Worm (Caenorhabditis elegans) whole organism, early embryonic: ENCODE data around the gene iff-2.

ENCODE experiments used
- B0310.2 ChIP-seq: sonication (generic microtip); optimal IDR thresholded peaks from 2 replicates; lab custom pipeline; 2016; ENCODE audit warnings: mild to moderate bottlenecking, missing genetic modification characterization, missing compliant biosample characterization
- F13C5.2 ChIP-seq: sonication (generic microtip); optimal IDR thresholded peaks from 2 replicates; lab custom pipeline; 2017; ENCODE audit warnings: mild to moderate bottlenecking, missing genetic modification characterization, inconsistent platforms, missing compliant biosample characterization
- aly-1 ChIP-seq: sonication (generic microtip); optimal IDR thresholded peaks from 2 replicates; lab custom pipeline; 2016; ENCODE audit warnings: missing genetic modification characterization, missing compliant biosample characterization
- ama-1 ChIP-seq: fragments of 150-350 bp; optimal IDR thresholded peaks from 2 replicates; lab custom pipeline; 2014
- ceh-13 ChIP-seq: fragments of 200-800 bp; sonication (Bioruptor generic); optimal IDR thresholded peaks from 2 replicates; lab custom pipeline; 2018; ENCODE audit warnings: mild to moderate bottlenecking, missing genetic modification characterization, missing compliant biosample characterization
- ceh-36 ChIP-seq: sonication (generic microtip); optimal IDR thresholded peaks from 2 replicates; lab custom pipeline; 2016; ENCODE audit warnings: missing genetic modification characterization, inconsistent platforms, missing compliant biosample characterization
- ets-7 ChIP-seq: sonication (generic microtip); optimal IDR thresholded peaks from 2 replicates; lab custom pipeline; 2016; ENCODE audit warnings: missing genotype, missing genetic modification characterization, missing compliant biosample characterization
- flt-1 ChIP-seq: fragments of 200-800 bp; sonication (Bioruptor generic); IDR thresholded peaks from 2 replicates; pipeline ENCODE4 v1.3.6; 2022; ENCODE audit warnings: missing genetic modification characterization, missing compliant biosample characterization
- hmbx-1 ChIP-seq: sonication (generic microtip); optimal IDR thresholded peaks from 2 replicates; lab custom pipeline; 2016; ENCODE audit warnings: mild to moderate bottlenecking, missing genetic modification characterization, missing compliant biosample characterization
- hmg-4 ChIP-seq: fragments of 200-800 bp; sonication (Bioruptor generic); optimal IDR thresholded peaks from 2 replicates; lab custom pipeline; 2018; ENCODE audit warnings: mild to moderate bottlenecking, missing genetic modification characterization, missing compliant biosample characterization
- hnd-1 ChIP-seq: sonication (generic microtip); optimal IDR thresholded peaks from 2 replicates; lab custom pipeline; 2016; ENCODE audit warnings: missing genetic modification characterization, missing compliant biosample characterization
- pes-1 ChIP-seq: fragments of 200-800 bp; sonication (Bioruptor generic); IDR thresholded peaks from 2 replicates; pipeline ENCODE4 v1.3.6; 2022; ENCODE audit warnings: missing genetic modification reagents, missing genetic modification characterization, missing compliant biosample characterization
- scrt-1 ChIP-seq: fragments of 200-800 bp; sonication (Bioruptor generic); IDR thresholded peaks from 2 replicates; pipeline ENCODE4 v1.3.6; 2022; ENCODE audit warnings: missing genetic modification characterization, missing compliant biosample characterization
- sea-1 ChIP-seq: fragments of 200-800 bp; sonication (Bioruptor generic); conservative IDR thresholded peaks from 2 replicates; pipeline ENCODE4 v1.3.6; 2022; ENCODE audit warnings: missing genetic modification characterization, missing compliant biosample characterization
- tbx-11 ChIP-seq: fragments of 200-800 bp; sonication (Bioruptor generic); IDR thresholded peaks from 2 replicates; pipeline ENCODE4 v1.3.6; 2022; ENCODE audit warnings: missing genetic modification characterization, missing compliant biosample characterization
- tbx-37 ChIP-seq: fragments of 200-800 bp; sonication (Bioruptor generic); conservative IDR thresholded peaks from 2 replicates; pipeline ENCODE4 v1.3.6; 2022; ENCODE audit warnings: missing genetic modification reagents, missing genetic modification characterization, missing compliant biosample characterization
- tra-4 ChIP-seq: sonication (generic microtip); optimal IDR thresholded peaks from 2 replicates; lab custom pipeline; 2017; ENCODE audit warnings: missing genetic modification characterization, missing compliant biosample characterization

iff-2 gene

ce11 chrII:8516783-8517182 is 44.4 kb downstream of the iff-2 start, which contains the start of gene rnh-2:
TSS of gene rnh-2 (plus strand) at chrII:8517150.
- TF ChIP-seq sea-1 (no peak), tbx-37 (GFP tag; lab: Robert Waterston, UW) (peak; percentile 46; the same call in 1 of the 2 replicates), flt-1 (GFP tag; lab: Robert Waterston, UW) (0 out of 2 replicates have a peak, but pooled peaks have one; percentile 31), F13C5.2 (tag; lab: Kevin White, UChicago) (peak; percentile 5), hmbx-1 (tag; lab: Kevin White, UChicago) (no peak)

- no peak for TF ChIP-seq tra-4 (tag; lab: Kevin White, UChicago)
- TF ChIP-seq hnd-1 (tag; lab: Kevin White, UChicago): no peak
- TF ChIP-seq tbx-37 (GFP tag; lab: Robert Waterston, UW): no peak
- no peak for TF ChIP-seq scrt-1 (GFP tag; lab: Robert Waterston, UW)
- TF ChIP-seq F13C5.2 (tag; lab: Kevin White, UChicago): no peak
- TF ChIP-seq ama-1: no peak
- no peak for TF ChIP-seq sea-1
- no peak for TF ChIP-seq tbx-11 (GFP tag; lab: Robert Waterston, UW)
- TF ChIP-seq ets-7 (tag; lab: Kevin White, UChicago): no peak
- TF ChIP-seq flt-1 (GFP tag; lab: Robert Waterston, UW): no peak
- TF ChIP-seq ceh-13 (GFP tag; lab: Kevin White, UChicago): no peak
- no peak for TF ChIP-seq ceh-36 (tag; lab: Kevin White, UChicago)
- TF ChIP-seq pes-1 (GFP tag; lab: Robert Waterston, UW): no peak
- no peak for TF ChIP-seq hmg-4
- no peak for TF ChIP-seq B0310.2
- TF ChIP-seq aly-1 (tag; lab: Kevin White, UChicago): no peak
Observed at ce11 chrII:8515521-8515920, 45.6 kb downstream of the iff-2 start.

- no peak for TF ChIP-seq hmbx-1 (tag; lab: Kevin White, UChicago)
- TF ChIP-seq ceh-36 (tag; lab: Kevin White, UChicago): no peak
- no peak for TF ChIP-seq F13C5.2 (tag; lab: Kevin White, UChicago)
- TF ChIP-seq aly-1 (tag; lab: Kevin White, UChicago): no peak
- no peak for TF ChIP-seq hnd-1 (tag; lab: Kevin White, UChicago)
- TF ChIP-seq B0310.2: no peak
- TF ChIP-seq tra-4 (tag; lab: Kevin White, UChicago): no peak
- no peak for TF ChIP-seq flt-1 (GFP tag; lab: Robert Waterston, UW)
- TF ChIP-seq ceh-13 (GFP tag; lab: Kevin White, UChicago): no peak
- TF ChIP-seq tbx-37 (GFP tag; lab: Robert Waterston, UW): no peak
- TF ChIP-seq tbx-11 (GFP tag; lab: Robert Waterston, UW): no peak
- TF ChIP-seq pes-1 (GFP tag; lab: Robert Waterston, UW): no peak
- no peak for TF ChIP-seq ets-7 (tag; lab: Kevin White, UChicago)
- TF ChIP-seq sea-1: no peak
- no peak for TF ChIP-seq hmg-4
- no peak for TF ChIP-seq ama-1
Observed at ce11 chrII:8514729-8515128, 46.4 kb downstream of the iff-2 start, which contains the start of gene ctg-2. TSS of gene ctg-2 (plus strand) at chrII:8515054.
